Worm (Caenorhabditis elegans): ENCODE data around the gene C28D4.18.

The C28D4.18 gene

ce11 chrIV:9709205-9709604, 15.9 kb upstream of the C28D4.18 start, which contains the start of gene ant-1.3:
ant-1.3 (minus strand) TSS chrIV:9709305.
- no peak for TF ChIP-seq unc-62 (GFP tag; optimal IDR thresholded peaks at IDR 0.05)

ce11 chrIV:9709887-9710286, 15.2 kb upstream of the C28D4.18 start, which contains the start of gene nhr-38:
nhr-38 (plus strand) TSS chrIV:9710187.
- TF ChIP-seq unc-62 (GFP tag; optimal IDR thresholded peaks at IDR 0.05): no peak

ce11 chrIV:9712782-9713181, 12.3 kb upstream of the C28D4.18 start, which contains the start of gene K01H12.4:
K01H12.4 (plus strand) TSS chrIV:9713082.
- no peak for TF ChIP-seq unc-62 (GFP tag; optimal IDR thresholded peaks at IDR 0.05)

- TF ChIP-seq unc-62 (GFP tag; optimal IDR thresholded peaks at IDR 0.05): no peak
Measured at ce11 chrIV:9714264-9714663, 10.8 kb upstream of the C28D4.18 start.

- TF ChIP-seq unc-62 (GFP tag; optimal IDR thresholded peaks at IDR 0.05): no peak
Measured at ce11 chrIV:9716490-9716889, 8.6 kb upstream of the C28D4.18 start.

- no peak for TF ChIP-seq unc-62 (GFP tag; optimal IDR thresholded peaks at IDR 0.05)
Measured at ce11 chrIV:9717844-9718243, 7.2 kb upstream of the C28D4.18 start.

ce11 chrIV:9718396-9718795, 6.7 kb upstream of the C28D4.18 start:
- no peak for TF ChIP-seq unc-62 (GFP tag; optimal IDR thresholded peaks at IDR 0.05)

ce11 chrIV:9723185-9723584, 1.9 kb upstream of the C28D4.18 start:
- TF ChIP-seq unc-62 (GFP tag; optimal IDR thresholded peaks at IDR 0.05): no peak

- TF ChIP-seq unc-62 (GFP tag; optimal IDR thresholded peaks at IDR 0.05): no peak
Measured at ce11 chrIV:9725468-9725985, 447 bp downstream of the C28D4.18 start.

ce11 chrIV:9727217-9727616, 2.1 kb downstream of the C28D4.18 start:
- TF ChIP-seq unc-62 (GFP tag; optimal IDR thresholded peaks at IDR 0.05): no peak

- TF ChIP-seq unc-62 (GFP tag; optimal IDR thresholded peaks at IDR 0.05): no peak
Measured at ce11 chrIV:9728376-9728775, 3.3 kb downstream of the C28D4.18 start, which contains the start of gene nhr-100. nhr-100 (plus strand) TSS chrIV:9728676.

- TF ChIP-seq unc-62 (GFP tag; optimal IDR thresholded peaks at IDR 0.05): no peak
Measured at ce11 chrIV:9733904-9734303, 8.8 kb downstream of the C28D4.18 start.

- no peak for TF ChIP-seq unc-62 (GFP tag; optimal IDR thresholded peaks at IDR 0.05)
Measured at ce11 chrIV:9734861-9735260, 9.8 kb downstream of the C28D4.18 start.

- no peak for TF ChIP-seq unc-62 (GFP tag; optimal IDR thresholded peaks at IDR 0.05)
Measured at ce11 chrIV:9735750-9736149, 10.7 kb downstream of the C28D4.18 start.

ce11 chrIV:9737204-9737790, 12.2 kb downstream of the C28D4.18 start, which contains the start of gene cka-1:
cka-1 (minus strand) TSS chrIV:9737621.
- TF ChIP-seq unc-62 (GFP tag; optimal IDR thresholded peaks at IDR 0.05): no peak

- no peak for TF ChIP-seq unc-62 (GFP tag; optimal IDR thresholded peaks at IDR 0.05)
Measured at ce11 chrIV:9738194-9738593, 13.1 kb downstream of the C28D4.18 start, which contains the start of gene C28D4.10. C28D4.10 (plus strand) TSS chrIV:9738494.

ce11 chrIV:9739001-9739400, 13.9 kb downstream of the C28D4.18 start:
- TF ChIP-seq unc-62 (GFP tag; optimal IDR thresholded peaks at IDR 0.05): no peak

Data from whole organism, dauer.